Fruit fly (Drosophila melanogaster) whole organism, pupa: ENCODE results near the gene CG33978.

ENCODE experiments used
- CG14655 ChIP-seq: fragments of 200-800 bp; sonication (Bioruptor generic); optimal IDR thresholded peaks from 3 replicates; lab custom pipeline; 2017; ENCODE audit warnings: mild to moderate bottlenecking, missing biosample characterization, missing genetic modification reagents, missing genetic modification characterization
- EcR ChIP-seq: fragments of 200-800 bp; sonication (Bioruptor generic); optimal IDR thresholded peaks from 3 replicates; lab custom pipeline; 2019; ENCODE audit warnings: missing biosample characterization, missing genetic modification characterization, mild to moderate bottlenecking, moderate library complexity, missing genetic modification reagents
- fd96Ca ChIP-seq: fragments of 200-800 bp; sonication (Bioruptor generic); IDR thresholded peaks from 3 replicates; pipeline ENCODE4 v1.3.6; 2022; ENCODE audit warnings: missing biosample characterization, missing genetic modification characterization
- rn ChIP-seq: fragments of 200-800 bp; sonication (Bioruptor generic); IDR thresholded peaks from 2 replicates; pipeline ENCODE4 v1.3.6; 2022; ENCODE audit warnings: missing biosample characterization, missing genetic modification characterization

dm6 chr4:181639-182038 lies 6.2 kb upstream of the CG33978 start:
- TF ChIP-seq CG14655 (GFP tag; lab: Kevin White, UChicago): no peak
- no peak for TF ChIP-seq fd96Ca
- no peak for TF ChIP-seq rn (GFP tag; lab: Robert Waterston, UW)
- no peak for TF ChIP-seq EcR
